Worm (Caenorhabditis elegans) whole organism, midembryonic: ENCODE data around the gene hil-2.

Source experiments
- T22C8.4 ChIP-seq: fragments of 200-800 bp; sonication (Bioruptor generic); IDR thresholded peaks from 2 replicates; pipeline ENCODE4 v1.3.6; 2022; ENCODE audit warnings: missing genetic modification characterization, missing compliant biosample characterization
- cog-1 ChIP-seq: sonication (generic microtip); optimal IDR thresholded peaks from 2 replicates; lab custom pipeline; 2016; ENCODE audit warnings: missing genetic modification characterization, missing compliant biosample characterization
- flt-1 ChIP-seq: fragments of 200-800 bp; sonication (Bioruptor generic); IDR thresholded peaks from 2 replicates; pipeline ENCODE4 v1.3.6; 2022; ENCODE audit warnings: missing genetic modification characterization, missing compliant biosample characterization
- klf-2 ChIP-seq: fragments of 200-800 bp; sonication (Bioruptor generic); conservative IDR thresholded peaks from 2 replicates; pipeline ENCODE4 v1.3.6; 2022; ENCODE audit warnings: missing genetic modification reagents, missing genetic modification characterization, missing compliant biosample characterization
- med-1 ChIP-seq: sonication (generic microtip); optimal IDR thresholded peaks from 2 replicates; lab custom pipeline; 2017; ENCODE audit warnings: missing genetic modification characterization, mild to moderate bottlenecking, missing compliant biosample characterization, antibody characterized with exemption, missing genetic modification reagents; ENCODE audit not compliant: insufficient read depth
- ref-1 ChIP-seq: fragments of 200-800 bp; sonication (Bioruptor generic); conservative IDR thresholded peaks from 2 replicates; pipeline ENCODE4 v1.3.6; 2022; ENCODE audit warnings: missing genetic modification reagents, missing genetic modification characterization, missing compliant biosample characterization
- tab-1 ChIP-seq: fragments of 200-800 bp; sonication (Bioruptor generic); IDR thresholded peaks from 2 replicates; pipeline ENCODE4 v1.3.6; 2022; ENCODE audit warnings: missing genetic modification characterization, missing compliant biosample characterization
- ztf-23 ChIP-seq: fragments of 200-800 bp; sonication (Bioruptor generic); IDR thresholded peaks from 2 replicates; pipeline ENCODE4 v1.3.6; 2022; ENCODE audit warnings: missing genetic modification reagents, missing genetic modification characterization, missing compliant biosample characterization
- ztf-29 ChIP-seq: fragments of 200-800 bp; sonication (Bioruptor generic); IDR thresholded peaks from 2 replicates; pipeline ENCODE4 v1.3.6; 2022; ENCODE audit warnings: missing genetic modification reagents, missing genetic modification characterization, missing compliant biosample characterization

The hil-2 gene

DNA sequence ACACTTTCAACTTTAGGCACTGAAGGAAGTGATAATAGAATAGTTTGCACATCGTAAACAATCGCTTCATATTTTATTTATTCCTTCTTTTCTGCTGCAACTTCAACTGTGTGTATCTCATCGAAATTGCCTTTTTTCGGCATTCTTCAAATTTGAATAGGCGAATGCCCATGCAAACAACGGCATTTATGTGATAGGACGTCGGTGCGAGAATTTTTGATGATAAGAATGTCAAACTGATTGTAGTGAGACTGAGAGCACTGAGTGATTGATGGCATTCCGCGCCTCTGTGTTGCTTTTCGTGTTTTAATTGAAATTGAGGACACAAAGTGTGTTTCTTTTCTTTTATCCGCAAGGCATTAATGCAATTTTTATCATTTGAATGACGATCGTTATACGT is 36.8 kb downstream of the hil-2 start:
- no peak for TF ChIP-seq ztf-23 (GFP tag; lab: Robert Waterston, UW)

DNA sequence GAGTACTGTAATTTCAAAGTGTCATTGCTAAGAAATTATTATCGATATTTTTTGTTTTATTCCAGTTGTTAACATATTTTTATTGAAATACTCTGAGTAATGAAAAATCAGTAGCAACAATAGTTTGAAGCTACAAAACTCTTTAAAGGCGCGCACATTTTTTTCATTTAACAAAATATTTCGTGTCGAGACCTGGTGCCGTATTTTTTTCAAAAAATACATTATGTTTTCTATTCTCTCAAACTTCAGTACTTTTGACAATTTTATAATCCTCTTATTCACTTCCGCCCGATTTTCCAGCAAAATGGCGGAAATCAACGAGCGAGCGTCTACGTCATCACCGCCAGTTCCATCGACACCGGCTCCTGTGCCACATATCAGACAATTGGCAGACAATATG is 39.9 kb downstream of the hil-2 start, which contains the start of gene blos-2:
blos-2 (plus strand) TSS at position 301 of the 400 bp plus-strand sequence.
- TF ChIP-seq T22C8.4 (no peak), med-1 (no peak), klf-2 (GFP tag; lab: Robert Waterston, UW) (no peak), tab-1 (no peak), flt-1 (GFP tag; lab: Robert Waterston, UW) (no peak), ztf-29 (GFP tag; lab: Robert Waterston, UW) (no peak), cog-1 (no peak), ztf-23 (GFP tag; lab: Robert Waterston, UW) (no peak), ref-1 (no peak)

DNA sequence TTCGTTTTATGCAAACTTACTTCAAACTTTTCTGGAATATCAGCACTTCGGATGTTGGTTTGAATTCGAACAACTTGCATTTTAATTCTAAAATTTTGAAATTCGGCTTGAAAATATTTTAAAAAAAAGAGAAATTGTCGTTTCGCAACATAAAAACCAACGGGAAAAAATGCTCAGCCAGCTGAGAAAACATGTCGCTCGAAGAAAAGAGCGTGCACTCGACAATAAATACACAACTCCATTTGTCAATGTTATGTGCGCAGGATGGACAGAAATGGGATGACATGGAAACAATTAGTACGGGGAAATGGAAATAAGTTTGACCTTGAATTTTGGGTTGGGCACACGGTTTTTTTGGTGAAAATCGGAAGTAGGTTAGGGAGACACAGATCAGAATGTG is 41.9 kb downstream of the hil-2 start, which contains the start of gene mif-4:
mif-4 (minus strand) TSS at position 87 of the 400 bp plus-strand sequence.
- TF ChIP-seq ztf-29 (GFP tag; lab: Robert Waterston, UW) (no peak), flt-1 (GFP tag; lab: Robert Waterston, UW) (0 out of 2 replicates have a peak, but pooled peaks have one; percentile 40)

ce11 chrIV:6336748-6337147 is 42.7 kb downstream of the hil-2 start:
- TF ChIP-seq ref-1 (no peak), cog-1 (peak; percentile 44), T22C8.4 (no peak), med-1 (no peak), klf-2 (GFP tag; lab: Robert Waterston, UW) (no peak), flt-1 (GFP tag; lab: Robert Waterston, UW) (0 out of 2 replicates have a peak, but pooled peaks have one; percentile 50), tab-1 (no peak), ztf-23 (GFP tag; lab: Robert Waterston, UW) (no peak; the same call in 1 of the 2 replicates), ztf-29 (GFP tag; lab: Robert Waterston, UW) (no peak)

DNA sequence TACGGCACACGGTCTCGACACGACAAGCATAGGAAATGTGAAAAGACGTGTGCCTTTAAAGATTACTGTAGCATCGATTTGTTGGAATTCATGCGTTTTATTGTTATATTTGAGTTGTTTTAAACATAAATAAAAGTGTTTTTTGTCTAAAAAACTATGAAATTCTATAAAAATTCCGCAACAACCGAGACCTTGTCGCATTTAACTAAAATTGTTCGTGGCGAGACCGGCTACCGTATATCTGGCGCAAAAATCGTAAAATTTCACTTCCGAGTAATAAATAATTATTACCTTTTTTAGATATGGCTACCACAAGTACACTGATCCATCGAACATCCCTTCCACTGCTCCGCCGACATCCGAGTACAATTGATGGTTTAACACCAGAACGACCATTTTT is 43.3 kb downstream of the hil-2 start, which contains the start of gene ipla-6:
ipla-6 (plus strand) TSS at position 301 of the 400 bp plus-strand sequence.
- TF ChIP-seq flt-1 (GFP tag; lab: Robert Waterston, UW) (no peak), tab-1 (no peak), klf-2 (GFP tag; lab: Robert Waterston, UW) (no peak)

DNA sequence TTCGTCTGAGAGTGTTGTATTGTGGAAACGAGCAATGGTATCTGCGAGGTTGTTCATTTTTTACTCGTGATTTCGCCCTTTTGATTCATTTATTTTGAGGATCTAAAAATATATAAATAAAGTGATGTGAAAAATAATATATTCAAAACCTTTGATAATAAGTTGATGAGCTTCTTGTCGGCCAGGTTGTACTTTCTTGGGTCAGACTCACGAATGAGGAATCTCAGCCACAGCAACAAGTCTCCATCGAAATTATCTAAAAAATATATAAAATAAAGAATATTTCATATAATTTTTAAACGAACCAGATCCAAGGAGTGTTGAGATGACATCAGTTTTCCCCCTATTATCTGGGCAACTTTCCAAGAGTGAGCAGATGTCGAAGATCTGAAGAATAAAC is 48.4 kb downstream of the hil-2 start, which contains the start of gene Y73B6BL.288:
Y73B6BL.288 (minus strand) TSS at position 101 of the 400 bp plus-strand sequence.
- TF ChIP-seq cog-1 (no peak), klf-2 (GFP tag; lab: Robert Waterston, UW) (no peak), tab-1 (no peak), flt-1 (GFP tag; lab: Robert Waterston, UW) (no peak), ztf-29 (GFP tag; lab: Robert Waterston, UW) (no peak), med-1 (no peak), ztf-23 (GFP tag; lab: Robert Waterston, UW) (no peak), ref-1 (no peak)

ce11 chrIV:6342876-6343275 is 48.8 kb downstream of the hil-2 start, which contains the start of gene Y73B6BL.14:
TSS of gene Y73B6BL.14 (minus strand) at chrIV:6342976.
- no peak for TF ChIP-seq T22C8.4
- no peak for TF ChIP-seq flt-1 (GFP tag; lab: Robert Waterston, UW)
- no peak for TF ChIP-seq med-1
- TF ChIP-seq ztf-23 (GFP tag; lab: Robert Waterston, UW), result no peak
- TF ChIP-seq tab-1, result no peak
- no peak for TF ChIP-seq cog-1
- no peak for TF ChIP-seq klf-2 (GFP tag; lab: Robert Waterston, UW)
- TF ChIP-seq ztf-29 (GFP tag; lab: Robert Waterston, UW), result no peak
- TF ChIP-seq ref-1, result no peak
